Worm (Caenorhabditis elegans) whole organism, young adult: ENCODE measurements around the gene spsb-1.

Experiments used
- B0019.2 ChIP-seq: fragments of 200-800 bp; sonication (Bioruptor generic); conservative IDR thresholded peaks from 2 replicates; pipeline ENCODE4 v1.3.6; 2022; ENCODE audit warnings: missing genetic modification reagents, missing genetic modification characterization, missing compliant biosample characterization
- F33H1.4 ChIP-seq: fragments of 200-800 bp; sonication (Bioruptor generic); IDR thresholded peaks from 2 replicates; pipeline ENCODE4 v1.3.6; 2022; ENCODE audit warnings: missing genetic modification reagents, missing genetic modification characterization, missing compliant biosample characterization
- F37B4.10 ChIP-seq: fragments of 200-800 bp; sonication (Bioruptor generic); IDR thresholded peaks from 2 replicates; pipeline ENCODE4 v1.3.6; 2022; ENCODE audit warnings: missing genetic modification characterization, missing compliant biosample characterization
- F52B5.7 ChIP-seq: sonication (generic microtip); optimal IDR thresholded peaks from 2 replicates; lab custom pipeline; 2016; ENCODE audit warnings: mild to moderate bottlenecking, missing genetic modification characterization, missing compliant biosample characterization
- F57C9.4 ChIP-seq: sonication (generic microtip); optimal IDR thresholded peaks from 2 replicates; lab custom pipeline; 2017; ENCODE audit warnings: mild to moderate bottlenecking, missing genetic modification characterization, missing compliant biosample characterization
- K11D2.4 ChIP-seq: fragments of 200-800 bp; sonication (Bioruptor generic); IDR thresholded peaks from 2 replicates; pipeline ENCODE4 v1.3.6; 2022; ENCODE audit warnings: missing genetic modification reagents, missing genetic modification characterization, missing compliant biosample characterization
- Y67H2A.10 ChIP-seq: fragments of 200-800 bp; sonication (Bioruptor generic); conservative IDR thresholded peaks from 2 replicates; pipeline ENCODE4 v1.3.6; 2022; ENCODE audit warnings: missing genetic modification reagents, missing genetic modification characterization, missing compliant biosample characterization
- akir-1 ChIP-seq: fragments of 200-800 bp; sonication (Bioruptor generic); optimal IDR thresholded peaks from 2 replicates; lab custom pipeline; 2018; ENCODE audit warnings: mild to moderate bottlenecking, missing genetic modification characterization, moderate library complexity, missing compliant biosample characterization
- aptf-2 ChIP-seq: fragments of 200-800 bp; sonication (Bioruptor generic); conservative IDR thresholded peaks from 2 replicates; pipeline ENCODE4 v1.3.6; 2022; ENCODE audit warnings: missing genetic modification reagents, missing genetic modification characterization, missing compliant biosample characterization
- attf-3 ChIP-seq: fragments of 200-800 bp; sonication (Bioruptor generic); conservative IDR thresholded peaks from 2 replicates; pipeline ENCODE4 v1.3.6; 2022; ENCODE audit warnings: missing genetic modification reagents, missing genetic modification characterization, missing compliant biosample characterization
- bed-2 ChIP-seq: fragments of 200-800 bp; sonication (Bioruptor generic); IDR thresholded peaks from 2 replicates; pipeline ENCODE4 v1.3.6; 2022; ENCODE audit warnings: missing genetic modification reagents, missing genetic modification characterization, missing compliant biosample characterization
- cebp-1 ChIP-seq, 2 experiments: fragments of 200-800 bp in 1 of 2; sonication (Bioruptor generic) in 1 of 2; sonication (generic microtip) in 1 of 2; IDR thresholded peaks in 1 of 2; optimal IDR thresholded peaks in 1 of 2; 2 replicates each; pipeline versions ENCODE4 v1.3.6 to Lab custom; 2017 to 2022; ENCODE audit warnings: missing compliant biosample characterization in 2 of 2, missing genetic modification characterization in 2 of 2, mild to moderate bottlenecking in 1 of 2, missing genetic modification reagents in 1 of 2, moderate library complexity in 1 of 2
- ceh-40 ChIP-seq: fragments of 200-800 bp; sonication (Bioruptor generic); IDR thresholded peaks from 2 replicates; pipeline ENCODE4 v1.3.6; 2022; ENCODE audit warnings: missing genetic modification characterization, missing compliant biosample characterization
- ceh-79 ChIP-seq: sonication (generic microtip); optimal IDR thresholded peaks from 2 replicates; lab custom pipeline; 2017; ENCODE audit warnings: mild to moderate bottlenecking, missing genetic modification characterization, missing compliant biosample characterization
- ceh-91 ChIP-seq: fragments of 200-800 bp; sonication (Bioruptor generic); IDR thresholded peaks from 2 replicates; pipeline ENCODE4 v1.3.6; 2022; ENCODE audit warnings: missing genetic modification reagents, missing genetic modification characterization, missing compliant biosample characterization
- die-1 ChIP-seq: sonication (generic microtip); optimal IDR thresholded peaks from 2 replicates; lab custom pipeline; 2016; ENCODE audit warnings: missing genotype, mild to moderate bottlenecking, missing genetic modification characterization, missing compliant biosample characterization
- dpl-1 ChIP-seq: fragments of 150-350 bp; optimal IDR thresholded peaks from 2 replicates; lab custom pipeline; 2014; ENCODE audit warnings: missing biosample characterization, missing genetic modification reagents, missing genetic modification characterization
- efl-1 ChIP-seq: fragments of 150-350 bp; optimal IDR thresholded peaks from 2 replicates; lab custom pipeline; 2014; ENCODE audit warnings: missing biosample characterization, missing genetic modification reagents, missing genetic modification characterization
- egl-44 ChIP-seq: fragments of 200-800 bp; sonication (Bioruptor generic); IDR thresholded peaks from 2 replicates; pipeline ENCODE4 v1.3.6; 2022; ENCODE audit warnings: missing genetic modification reagents, missing genetic modification characterization, missing compliant biosample characterization
- egrh-3 ChIP-seq: fragments of 200-800 bp; sonication (Bioruptor generic); IDR thresholded peaks from 2 replicates; pipeline ENCODE4 v1.3.6; 2022; ENCODE audit warnings: missing genetic modification reagents, missing genetic modification characterization, missing compliant biosample characterization
- ekl-4 ChIP-seq: fragments of 200-800 bp; sonication (Bioruptor generic); IDR thresholded peaks from 2 replicates; pipeline ENCODE4 v1.3.6; 2022; ENCODE audit warnings: missing genetic modification reagents, missing genetic modification characterization, missing compliant biosample characterization
- ets-4 ChIP-seq: fragments of 200-800 bp; sonication (Bioruptor generic); optimal IDR thresholded peaks from 2 replicates; lab custom pipeline; 2018; ENCODE audit warnings: mild to moderate bottlenecking, missing genetic modification characterization, missing compliant biosample characterization
- gei-17 ChIP-seq: fragments of 200-800 bp; sonication (Bioruptor generic); optimal IDR thresholded peaks from 2 replicates; lab custom pipeline; 2018; ENCODE audit warnings: mild to moderate bottlenecking, missing genetic modification characterization, missing compliant biosample characterization
- hlh-26 ChIP-seq: fragments of 200-800 bp; sonication (Bioruptor generic); conservative IDR thresholded peaks from 2 replicates; pipeline ENCODE4 v1.3.6; 2022; ENCODE audit warnings: missing genetic modification reagents, missing genetic modification characterization, missing compliant biosample characterization
- hmg-1.2 ChIP-seq: fragments of 200-800 bp; sonication (Bioruptor generic); IDR thresholded peaks from 2 replicates; pipeline ENCODE4 v1.3.6; 2022; ENCODE audit warnings: missing genetic modification reagents, missing genetic modification characterization, missing compliant biosample characterization
- hsf-1 ChIP-seq: fragments of 200-800 bp; sonication (Bioruptor generic); IDR thresholded peaks from 2 replicates; pipeline ENCODE4 v1.3.6; 2022; ENCODE audit warnings: missing genetic modification reagents, missing genetic modification characterization, missing compliant biosample characterization
- let-607 ChIP-seq, 2 experiments: fragments of 200-800 bp in 1 of 2; sonication (Bioruptor generic) in 1 of 2; sonication (generic microtip) in 1 of 2; optimal IDR thresholded peaks; 2 replicates each; lab custom pipeline; 2016 to 2018; ENCODE audit warnings: mild to moderate bottlenecking in 2 of 2, missing compliant biosample characterization in 2 of 2, missing genetic modification characterization in 2 of 2, moderate library complexity in 2 of 2, missing genotype in 1 of 2
- lin-35 ChIP-seq, 3 experiments: fragments of 150-350 bp in 2 of 3; sonication (generic microtip) in 1 of 3; optimal IDR thresholded peaks; 2 replicates each; lab custom pipeline; 2014 to 2018; ENCODE audit warnings: missing biosample characterization in 3 of 3, missing genetic modification characterization in 3 of 3, missing genetic modification reagents in 3 of 3
- lin-40 ChIP-seq: sonication (generic microtip); optimal IDR thresholded peaks from 2 replicates; lab custom pipeline; 2016; ENCODE audit warnings: missing genetic modification characterization, mild to moderate bottlenecking, missing compliant biosample characterization, missing genotype, missing genetic modification reagents
- lir-1 ChIP-seq: fragments of 200-800 bp; sonication (Bioruptor generic); conservative IDR thresholded peaks from 2 replicates; pipeline ENCODE4 v1.3.6; 2022; ENCODE audit warnings: missing genetic modification reagents, missing genetic modification characterization, missing compliant biosample characterization
- madf-3 ChIP-seq: fragments of 200-800 bp; sonication (Bioruptor generic); IDR thresholded peaks from 2 replicates; pipeline ENCODE4 v1.3.6; 2022; ENCODE audit warnings: missing genetic modification reagents, missing genetic modification characterization, missing compliant biosample characterization
- madf-6 ChIP-seq: fragments of 200-800 bp; sonication (Bioruptor generic); IDR thresholded peaks from 2 replicates; pipeline ENCODE4 v1.3.6; 2022; ENCODE audit warnings: missing genetic modification reagents, missing genetic modification characterization, missing compliant biosample characterization
- mcd-1 ChIP-seq: fragments of 200-800 bp; sonication (Bioruptor generic); IDR thresholded peaks from 2 replicates; pipeline ENCODE4 v1.3.6; 2022; ENCODE audit warnings: missing genetic modification reagents, missing genetic modification characterization, missing compliant biosample characterization
- mel-28 ChIP-seq: sonication (generic microtip); optimal IDR thresholded peaks from 2 replicates; lab custom pipeline; 2016; ENCODE audit warnings: borderline replicate concordance, mild to moderate bottlenecking, missing genetic modification characterization, missing compliant biosample characterization
- nhr-120 ChIP-seq: fragments of 200-800 bp; sonication (Bioruptor generic); IDR thresholded peaks from 2 replicates; pipeline ENCODE4 v1.3.6; 2022; ENCODE audit warnings: missing genetic modification characterization, missing compliant biosample characterization
- pha-4 ChIP-seq: fragments of 150-350 bp; sonication (generic microtip); optimal IDR thresholded peaks from 2 replicates; lab custom pipeline; 2014; ENCODE audit warnings: missing biosample characterization, missing genetic modification reagents, missing genetic modification characterization
- rcor-1 ChIP-seq: fragments of 200-800 bp; sonication (Bioruptor generic); IDR thresholded peaks from 2 replicates; pipeline ENCODE4 v1.3.6; 2022; ENCODE audit warnings: missing genetic modification reagents, missing genetic modification characterization, missing compliant biosample characterization
- sea-2 ChIP-seq: fragments of 200-800 bp; sonication (Bioruptor generic); IDR thresholded peaks from 2 replicates; pipeline ENCODE4 v1.3.6; 2022; ENCODE audit warnings: missing genetic modification characterization, missing compliant biosample characterization
- tlf-1 ChIP-seq: fragments of 200-800 bp; sonication (Bioruptor generic); optimal IDR thresholded peaks from 2 replicates; lab custom pipeline; 2018; ENCODE audit warnings: mild to moderate bottlenecking, missing genetic modification characterization, missing compliant biosample characterization
- unc-62 ChIP-seq: fragments of 150-350 bp; optimal IDR thresholded peaks from 2 replicates; lab custom pipeline; 2014; ENCODE audit warnings: missing biosample characterization, missing genetic modification reagents, missing genetic modification characterization
- xnd-1 ChIP-seq: sonication (generic microtip); optimal IDR thresholded peaks from 2 replicates; lab custom pipeline; 2016; ENCODE audit warnings: missing genotype, missing genetic modification reagents, missing genetic modification characterization, missing compliant biosample characterization
- zfh-2 ChIP-seq: fragments of 200-800 bp; sonication (Bioruptor generic); conservative IDR thresholded peaks from 2 replicates; pipeline ENCODE4 v1.3.6; 2022; ENCODE audit warnings: missing genetic modification reagents, missing genetic modification characterization, missing compliant biosample characterization
- zim-3 ChIP-seq: sonication (generic microtip); optimal IDR thresholded peaks from 2 replicates; lab custom pipeline; 2017; ENCODE audit warnings: mild to moderate bottlenecking, missing genetic modification characterization, moderate library complexity, missing compliant biosample characterization
- ztf-25 ChIP-seq: fragments of 200-800 bp; sonication (Bioruptor generic); IDR thresholded peaks from 2 replicates; pipeline ENCODE4 v1.3.6; 2022; ENCODE audit warnings: missing genetic modification reagents, missing genetic modification characterization, missing compliant biosample characterization

spsb-1 gene

ce11 chrII:15226805-15227204 lies 30.3 kb downstream of the spsb-1 start:
- TF ChIP-seq pha-4 (tag; lab: Kevin White, UChicago) (no peak), B0019.2 (GFP tag; lab: Robert Waterston, UW) (no peak), F57C9.4 (tag; lab: Kevin White, UChicago) (no peak), hsf-1 (GFP tag; lab: Robert Waterston, UW) (no peak), madf-6 (GFP tag; lab: Robert Waterston, UW) (no peak), aptf-2 (GFP tag; lab: Robert Waterston, UW) (no peak), lin-35 (GFP tag; optimal IDR thresholded peaks at IDR 0.05; lab: Kevin White, UChicago) (no peak), hlh-26 (GFP tag; lab: Robert Waterston, UW) (no peak), zfh-2 (GFP tag; lab: Robert Waterston, UW) (no peak), F37B4.10 (GFP tag; lab: Robert Waterston, UW) (no peak), gei-17 (GFP tag; lab: Kevin White, UChicago) (no peak), F52B5.7 (tag; lab: Kevin White, UChicago) (no peak), xnd-1 (tag; lab: Kevin White, UChicago) (no peak), ekl-4 (GFP tag; lab: Robert Waterston, UW) (no peak), sea-2 (no peak), hmg-1.2 (GFP tag; lab: Robert Waterston, UW) (no peak), dpl-1 (GFP tag; lab: Kevin White, UChicago) (no peak), madf-3 (GFP tag; lab: Robert Waterston, UW) (no peak), cebp-1 (GFP tag; IDR thresholded peaks at IDR 0.05; lab: Robert Waterston, UW) (no peak), cebp-1 (tag; optimal IDR thresholded peaks at IDR 0.05; lab: Kevin White, UChicago) (no peak), egrh-3 (GFP tag; lab: Robert Waterston, UW) (no peak)

ce11 chrII:15228005-15228404 lies 31.5 kb downstream of the spsb-1 start:
- no peak for TF ChIP-seq unc-62 (GFP tag; lab: Kevin White, UChicago)
- 0 out of 2 replicates have a peak, but pooled peaks have one; percentile 22 for TF ChIP-seq zfh-2 (GFP tag; lab: Robert Waterston, UW)
- TF ChIP-seq ekl-4 (GFP tag; lab: Robert Waterston, UW) = no peak
- TF ChIP-seq rcor-1 (GFP tag; lab: Robert Waterston, UW) = no peak
- TF ChIP-seq ceh-79 (tag; lab: Kevin White, UChicago) = no peak
- TF ChIP-seq, all 124 proteins: peak for 1

- no peak for TF ChIP-seq sea-2
- TF ChIP-seq akir-1 (GFP tag; lab: Kevin White, UChicago) = no peak
- TF ChIP-seq efl-1 (GFP tag; lab: Kevin White, UChicago) = peak; percentile 32
- no peak for TF ChIP-seq ets-4 (GFP tag; lab: Kevin White, UChicago)
- no peak for TF ChIP-seq die-1
- TF ChIP-seq ekl-4 (GFP tag; lab: Robert Waterston, UW) = peak; percentile 18; the same call in 1 of the 2 replicates
- TF ChIP-seq mel-28 (tag; lab: Kevin White, UChicago) = no peak
- no peak for TF ChIP-seq K11D2.4 (GFP tag; lab: Robert Waterston, UW)
- no peak for TF ChIP-seq lin-40 (tag; lab: Kevin White, UChicago)
- TF ChIP-seq ceh-91 = peak; percentile 24; the same call in 1 of the 2 replicates
- no peak for TF ChIP-seq lir-1 (GFP tag; lab: Robert Waterston, UW)
- no peak for TF ChIP-seq ceh-40 (GFP tag; lab: Robert Waterston, UW)
- no peak for TF ChIP-seq F57C9.4 (tag; lab: Kevin White, UChicago)
- no peak for TF ChIP-seq nhr-120 (GFP tag; lab: Robert Waterston, UW)
- no peak for TF ChIP-seq tlf-1 (GFP tag; lab: Kevin White, UChicago)
- TF ChIP-seq Y67H2A.10 (GFP tag; lab: Robert Waterston, UW) = no peak
- no peak for TF ChIP-seq bed-2 (GFP tag; lab: Robert Waterston, UW)
- TF ChIP-seq attf-3 (GFP tag; lab: Robert Waterston, UW) = no peak
- peak; percentile 25; the same call in 1 of the 2 replicates for TF ChIP-seq F33H1.4 (GFP tag; lab: Robert Waterston, UW)
- no peak for TF ChIP-seq ztf-25 (GFP tag; lab: Robert Waterston, UW)
- no peak for TF ChIP-seq egl-44
- TF ChIP-seq mcd-1 (GFP tag; lab: Robert Waterston, UW) = no peak
- peak; percentile 52 for TF ChIP-seq zim-3 (tag; lab: Kevin White, UChicago)
- TF ChIP-seq let-607 (tag; optimal IDR thresholded peaks at IDR 0.05; lab: Kevin White, UChicago) = no peak
Observed at ce11 chrII:15229785-15230393, 33.4 kb downstream of the spsb-1 start, which contains the start of gene spsb-2. TSS of gene spsb-2 (plus strand) at chrII:15230343.
